Fruit fly (Drosophila melanogaster) whole organism, wandering third instar larva: ENCODE data around the gene CG17734.

Source experiments
- Abd-B ChIP-seq: fragments of >200 bp; optimal IDR thresholded peaks from 2 replicates; lab custom pipeline; 2017; ENCODE audit warnings: missing biosample characterization, missing genetic modification characterization
- CG32264 ChIP-seq: fragments of 200-800 bp; sonication (Bioruptor generic); optimal IDR thresholded peaks from 2 replicates; lab custom pipeline; 2016; ENCODE audit warnings: missing biosample characterization, missing genetic modification characterization
- CG9705 ChIP-seq: fragments of 200-800 bp; sonication (Bioruptor generic); optimal IDR thresholded peaks from 2 replicates; lab custom pipeline; 2018; ENCODE audit warnings: missing biosample characterization, mild to moderate bottlenecking, missing genetic modification characterization
- CrebA ChIP-seq: fragments of 200-800 bp; sonication (Bioruptor generic); optimal IDR thresholded peaks from 2 replicates; lab custom pipeline; 2016; ENCODE audit warnings: missing biosample characterization, mild to moderate bottlenecking, missing genetic modification characterization, borderline replicate concordance
- Dfd ChIP-seq: fragments of >200 bp; optimal IDR thresholded peaks from 2 replicates; lab custom pipeline; 2017; ENCODE audit warnings: missing biosample characterization, missing genetic modification characterization
- Dif ChIP-seq: fragments of 200-275, 200-300 bp; sonication (Bioruptor generic); optimal IDR thresholded peaks from 2 replicates; lab custom pipeline; 2018; ENCODE audit warnings: missing biosample characterization, missing genetic modification characterization; ENCODE audit not compliant: partially characterized antibody
- GATAd ChIP-seq: sonication (Bioruptor generic); optimal IDR thresholded peaks from 2 replicates; lab custom pipeline; 2016; ENCODE audit warnings: missing biosample characterization, missing genetic modification characterization
- HLH106 ChIP-seq: fragments of 200-800 bp; optimal IDR thresholded peaks from 3 replicates; lab custom pipeline; 2019; ENCODE audit warnings: missing biosample characterization, mild to moderate bottlenecking, missing genetic modification characterization, moderate library complexity
- Hnf4 ChIP-seq: fragments of 200-800 bp; sonication (Bioruptor generic); optimal IDR thresholded peaks from 2 replicates; lab custom pipeline; 2016; ENCODE audit warnings: missing biosample characterization, mild to moderate bottlenecking, missing genetic modification characterization
- Hr78 ChIP-seq: fragments of >200 bp; optimal IDR thresholded peaks from 2 replicates; lab custom pipeline; 2017; ENCODE audit warnings: missing biosample characterization, missing genetic modification characterization
- Hr83 ChIP-seq: fragments of 200-300 bp; sonication (Bioruptor generic); optimal IDR thresholded peaks from 2 replicates; lab custom pipeline; 2016; ENCODE audit warnings: missing biosample characterization, mild to moderate bottlenecking, missing genetic modification characterization, moderate library complexity; ENCODE audit not compliant: poor library complexity, severe bottlenecking
- Jra ChIP-seq: sonication (Bioruptor generic); optimal IDR thresholded peaks from 2 replicates; lab custom pipeline; 2016; ENCODE audit warnings: missing biosample characterization, missing genetic modification characterization
- Mio ChIP-seq: sonication (Bioruptor generic); optimal IDR thresholded peaks from 2 replicates; lab custom pipeline; 2016; ENCODE audit warnings: missing biosample characterization, missing genetic modification characterization
- Myc ChIP-seq: fragments of >200 bp; optimal IDR thresholded peaks from 2 replicates; lab custom pipeline; 2017
- N ChIP-seq: fragments of >200 bp; optimal IDR thresholded peaks from 2 replicates; lab custom pipeline; 2018; ENCODE audit warnings: missing biosample characterization, missing external identifiers, missing genetic modification characterization
- OdsH ChIP-seq: fragments of 200-800 bp; sonication (Bioruptor generic); optimal IDR thresholded peaks from 2 replicates; lab custom pipeline; 2016; ENCODE audit warnings: missing biosample characterization, mild to moderate bottlenecking, missing genetic modification characterization
- Rel ChIP-seq, 2 experiments: fragments of 200-800 bp; sonication (Bioruptor generic) in 1 of 2; optimal IDR thresholded peaks; 2 replicates in 1 of 2; 3 replicates in 1 of 2; lab custom pipeline; 2016 to 2019; ENCODE audit warnings: mild to moderate bottlenecking in 2 of 2, missing biosample characterization in 2 of 2, missing genetic modification characterization in 2 of 2, moderate library complexity in 1 of 2
- Sp1 ChIP-seq: fragments of 200-800 bp; sonication (Bioruptor generic); optimal IDR thresholded peaks from 3 replicates; lab custom pipeline; 2019; ENCODE audit warnings: missing biosample characterization, mild to moderate bottlenecking, missing genetic modification characterization, moderate library complexity
- Vsx2 ChIP-seq: fragments of 200-300, 225-300 bp; sonication (Bioruptor generic); optimal IDR thresholded peaks from 2 replicates; lab custom pipeline; 2018; ENCODE audit warnings: missing biosample characterization, missing genetic modification characterization; ENCODE audit not compliant: partially characterized antibody
- br ChIP-seq: fragments of 200-800 bp; sonication (Bioruptor generic); optimal IDR thresholded peaks from 2 replicates; lab custom pipeline; 2016; ENCODE audit warnings: missing biosample characterization, missing genetic modification characterization
- brk ChIP-seq: fragments of 200-800 bp; sonication (Bioruptor generic); optimal IDR thresholded peaks from 2 replicates; lab custom pipeline; 2016; ENCODE audit warnings: missing biosample characterization, mild to moderate bottlenecking, missing genetic modification characterization
- dl ChIP-seq, 2 experiments: fragments of 175-275, 200-275 bp in 1 of 2; fragments of 200-275 bp in 1 of 2; sonication (Bioruptor generic); optimal IDR thresholded peaks; lab custom pipeline; 2018; ENCODE audit warnings: mild to moderate bottlenecking in 2 of 2, missing biosample characterization in 2 of 2, missing genetic modification characterization in 2 of 2, moderate library complexity in 2 of 2; ENCODE audit not compliant: partially characterized antibody in 2 of 2, insufficient read depth in 1 of 2
- dmrt93B ChIP-seq: fragments of 200-800 bp; sonication (Bioruptor generic); optimal IDR thresholded peaks from 2 replicates; lab custom pipeline; 2018; ENCODE audit warnings: missing biosample characterization, mild to moderate bottlenecking, missing genetic modification characterization
- dsf ChIP-seq: sonication (Bioruptor generic); optimal IDR thresholded peaks from 2 replicates; lab custom pipeline; 2016; ENCODE audit warnings: missing biosample characterization, missing genetic modification characterization, borderline replicate concordance
- ey ChIP-seq: fragments of 200-800 bp; sonication (Bioruptor generic); optimal IDR thresholded peaks from 2 replicates; lab custom pipeline; 2016; ENCODE audit warnings: missing biosample characterization, missing genetic modification characterization
- foxo ChIP-seq, 2 experiments: fragments of 200-800 bp; sonication (Bioruptor generic); optimal IDR thresholded peaks; 2 replicates in 1 of 2; 3 replicates in 1 of 2; lab custom pipeline; 2016 to 2017; ENCODE audit warnings: missing biosample characterization in 2 of 2, missing genetic modification characterization in 2 of 2
- fru ChIP-seq: fragments of 200-800 bp; sonication (Bioruptor generic); optimal IDR thresholded peaks from 3 replicates; lab custom pipeline; 2016; ENCODE audit warnings: missing biosample characterization, mild to moderate bottlenecking, missing genetic modification characterization
- h ChIP-seq: fragments of 200-800 bp; sonication (Bioruptor generic); optimal IDR thresholded peaks from 3 replicates; lab custom pipeline; 2016; ENCODE audit warnings: missing biosample characterization, mild to moderate bottlenecking, missing genetic modification characterization
- jim ChIP-seq: fragments of 175-275, 200-325 bp; sonication (Bioruptor generic); optimal IDR thresholded peaks from 2 replicates; lab custom pipeline; 2016; ENCODE audit warnings: missing biosample characterization, mild to moderate bottlenecking, missing genetic modification characterization
- lola ChIP-seq: fragments of >200 bp; optimal IDR thresholded peaks from 2 replicates; lab custom pipeline; 2017; ENCODE audit warnings: missing biosample characterization, missing genetic modification characterization
- pan ChIP-seq: fragments of >200 bp; optimal IDR thresholded peaks from 2 replicates; lab custom pipeline; 2017
- psq ChIP-seq: fragments of 200-800 bp; sonication (Bioruptor generic); optimal IDR thresholded peaks from 3 replicates; lab custom pipeline; 2017; ENCODE audit warnings: missing biosample characterization, mild to moderate bottlenecking, missing genetic modification characterization, moderate library complexity
- rgr ChIP-seq: fragments of 200-800 bp; sonication (Bioruptor generic); optimal IDR thresholded peaks from 3 replicates; lab custom pipeline; 2016; ENCODE audit warnings: missing biosample characterization, mild to moderate bottlenecking, missing genetic modification characterization
- sage ChIP-seq: fragments of 200-800 bp; sonication (Bioruptor generic); optimal IDR thresholded peaks from 2 replicates; lab custom pipeline; 2016; ENCODE audit warnings: missing biosample characterization, mild to moderate bottlenecking, missing genetic modification characterization
- sv ChIP-seq: fragments of 200-800 bp; sonication (Bioruptor generic); optimal IDR thresholded peaks from 3 replicates; lab custom pipeline; 2016; ENCODE audit warnings: missing biosample characterization, missing genetic modification characterization
- tai ChIP-seq: sonication (Bioruptor generic); optimal IDR thresholded peaks from 2 replicates; lab custom pipeline; 2016; ENCODE audit warnings: missing biosample characterization, missing genetic modification characterization
- usp ChIP-seq: fragments of >200 bp; optimal IDR thresholded peaks from 2 replicates; lab custom pipeline; 2017; ENCODE audit warnings: missing biosample characterization, missing genetic modification characterization
- woc ChIP-seq: sonication (Bioruptor generic); optimal IDR thresholded peaks from 2 replicates; lab custom pipeline; 2016; ENCODE audit warnings: missing biosample characterization, mild to moderate bottlenecking, missing genetic modification characterization

The CG17734 gene

DNA sequence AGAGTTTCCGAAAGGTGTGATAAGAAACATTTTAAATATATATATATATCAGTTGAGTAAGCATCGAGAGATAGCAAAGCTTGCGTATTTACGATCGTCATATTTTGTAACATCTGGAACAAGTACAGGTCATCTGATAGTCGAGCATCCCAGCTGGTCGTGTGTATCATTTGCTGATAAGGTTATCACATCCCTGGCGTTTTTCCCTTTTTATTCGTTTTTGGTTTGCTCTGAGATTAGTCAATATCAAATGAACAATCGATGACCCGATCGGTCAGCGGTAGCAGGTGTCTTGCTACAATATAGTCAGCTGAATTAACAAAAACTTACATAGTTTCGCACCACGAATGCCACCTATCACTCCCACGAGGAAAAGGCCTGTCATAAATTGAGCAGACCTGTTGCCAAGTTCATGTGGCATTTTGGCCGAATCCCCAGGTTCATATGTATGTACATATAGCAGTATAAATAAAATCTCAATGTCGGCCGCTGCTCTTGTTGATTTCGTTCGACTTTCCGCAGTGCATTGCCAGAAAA, 42.8 kb downstream of the CG17734 start:
- peak; percentile 50 for TF ChIP-seq Hnf4 (GFP tag; lab: Kevin White, UChicago)
- peak; percentile 61 for TF ChIP-seq pan (lab: Kevin White, UChicago)
- TF ChIP-seq brk (GFP tag; lab: Kevin White, UChicago): peak; percentile 86
- TF ChIP-seq CrebA (GFP tag; lab: Kevin White, UChicago): no peak
- peak; percentile 39 for TF ChIP-seq sv (GFP tag; lab: Kevin White, UChicago)
- peak; percentile 76 for TF ChIP-seq fru
- no peak for TF ChIP-seq Hr78 (GFP tag; lab: Kevin White, UChicago)
- no peak for TF ChIP-seq Vsx2
- peak; percentile 53 for TF ChIP-seq woc (GFP tag; lab: Kevin White, UChicago)
- TF ChIP-seq Sp1 (GFP tag; lab: Kevin White, UChicago): peak; percentile 74
- TF ChIP-seq Hr83 (GFP tag; lab: Kevin White, UChicago): no peak
- peak; percentile 65 for TF ChIP-seq HLH106 (tag; lab: Kevin White, UChicago)
- TF ChIP-seq ey (GFP tag; lab: Kevin White, UChicago): peak; percentile 69
- no peak for TF ChIP-seq CG9705 (GFP tag; lab: Kevin White, UChicago)
- peak; percentile 32 for TF ChIP-seq dmrt93B (GFP tag; lab: Kevin White, UChicago)
- no peak for TF ChIP-seq dsf (GFP tag; lab: Kevin White, UChicago)
- peak; percentile 55 for TF ChIP-seq CG32264
- peak; percentile 74 for TF ChIP-seq psq (GFP tag; lab: Kevin White, UChicago)
- no peak for TF ChIP-seq tai (GFP tag; lab: Kevin White, UChicago)
- TF ChIP-seq N (GFP tag; lab: Kevin White, UChicago): no peak
- TF ChIP-seq Mio (GFP tag; lab: Kevin White, UChicago): no peak
- peak; percentile 85 for TF ChIP-seq OdsH (GFP tag; lab: Kevin White, UChicago)
- TF ChIP-seq dl (GFP tag; optimal IDR thresholded peaks at IDR 0.05; lab: Kevin White, UChicago; ENCODE audit: insufficient read depth in 1 of 2, partially characterized antibody in 2 of 2): no peak
- TF ChIP-seq sage (GFP tag; lab: Kevin White, UChicago): peak; percentile 80
- TF ChIP-seq Dif (GFP tag; lab: Kevin White, UChicago): no peak
- TF ChIP-seq usp (GFP tag; lab: Kevin White, UChicago): no peak
- TF ChIP-seq Dfd (GFP tag; lab: Kevin White, UChicago): no peak
- TF ChIP-seq lola (GFP tag; lab: Kevin White, UChicago): no peak
- TF ChIP-seq rgr (GFP tag; lab: Kevin White, UChicago): peak; percentile 86
- TF ChIP-seq Myc (lab: Kevin White, UChicago): no peak
- no peak for TF ChIP-seq Abd-B (GFP tag; lab: Kevin White, UChicago)
- peak; percentile 56 for TF ChIP-seq br (GFP tag; lab: Kevin White, UChicago)
- TF ChIP-seq Rel (GFP tag; optimal IDR thresholded peaks at IDR 0.05; lab: Kevin White, UChicago): peak; percentile 77
- TF ChIP-seq Rel (tag; optimal IDR thresholded peaks at IDR 0.05; lab: Kevin White, UChicago): peak; percentile 42
- TF ChIP-seq h (GFP tag; lab: Kevin White, UChicago): peak; percentile 85
- TF ChIP-seq jim (GFP tag; lab: Kevin White, UChicago): no peak
- peak; percentile 39 to 81 for TF ChIP-seq foxo (GFP tag; optimal IDR thresholded peaks at IDR 0.05; lab: Kevin White, UChicago)
- TF ChIP-seq Jra (GFP tag; lab: Kevin White, UChicago): no peak
- TF ChIP-seq GATAd: no peak
- TF ChIP-seq, all 38 proteins: peak for 19

DNA sequence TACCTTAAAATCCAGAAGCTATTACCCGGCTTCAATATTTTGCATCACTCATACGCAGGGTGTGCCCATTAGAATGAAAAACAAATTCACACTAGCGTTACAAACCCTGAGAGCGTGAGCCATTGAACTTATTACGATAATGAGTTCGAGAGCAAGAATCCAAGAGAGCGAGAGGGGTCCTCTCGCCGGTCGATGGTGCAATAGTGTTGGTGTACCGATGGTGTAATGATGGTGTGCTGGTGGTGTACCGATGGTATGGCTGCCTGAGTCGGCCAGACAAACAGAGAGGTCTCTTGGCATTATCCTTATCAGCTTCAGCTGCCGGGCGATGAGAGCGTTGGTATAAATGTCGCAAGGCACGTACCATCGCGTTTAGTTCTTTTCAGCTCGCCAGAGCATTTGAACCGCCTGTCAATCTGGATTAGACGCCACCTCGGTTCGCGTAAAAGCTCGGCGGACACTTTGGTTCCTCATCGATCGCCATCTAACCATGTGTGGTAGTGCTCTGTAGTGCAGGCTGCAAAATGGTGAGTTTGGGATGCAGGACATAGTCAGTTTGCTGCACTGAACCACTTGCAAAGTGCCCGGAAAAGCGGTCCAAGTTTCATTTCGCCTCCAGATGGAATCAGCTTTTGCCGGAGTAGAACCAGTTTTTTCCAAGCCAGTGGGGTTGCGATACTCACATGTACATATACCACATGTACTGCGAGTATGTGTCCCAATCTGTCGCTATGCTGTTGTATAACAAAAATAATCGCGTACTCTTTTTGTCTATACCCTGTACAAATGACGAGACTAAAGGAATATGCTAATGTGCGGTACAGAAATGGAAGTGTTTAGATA, 43.5 kb downstream of the CG17734 start:
- TF ChIP-seq Dif (GFP tag; lab: Kevin White, UChicago): peak; percentile 83
- peak; percentile 48 to 81 for TF ChIP-seq dl (GFP tag; optimal IDR thresholded peaks at IDR 0.05; lab: Kevin White, UChicago; ENCODE audit: insufficient read depth in 1 of 2, partially characterized antibody in 2 of 2)
- TF ChIP-seq Hr78 (GFP tag; lab: Kevin White, UChicago): no peak
- TF ChIP-seq Hr83 (GFP tag; lab: Kevin White, UChicago): peak; percentile 21
- TF ChIP-seq, all 38 proteins: peak for 3
